Fruit fly (Drosophila melanogaster): Measurements from ENCODE around the gene RpS27.

RpS27 gene

dm6 chr3R:25249145-25250141 is 2.1 kb upstream of the RpS27 start, which contains the start of gene Nup358 (continued):
- TF ChIP-seq CG12391 (tag; optimal IDR thresholded peaks at IDR 0.05) (peak; percentile 55), Myb (GFP tag; optimal IDR thresholded peaks at IDR 0.05) (peak; percentile 9), CG18262 (tag; optimal IDR thresholded peaks at IDR 0.05) (peak; percentile 25), CG10321 (GFP tag; IDR thresholded peaks at IDR 0.05) (no peak), CG7271 (tag; optimal IDR thresholded peaks at IDR 0.05) (no peak), CG10543 (GFP tag; optimal IDR thresholded peaks at IDR 0.05) (peak; percentile 14), Sry-δ (GFP tag; optimal IDR thresholded peaks at IDR 0.05) (peak; percentile 91), chif (GFP tag; optimal IDR thresholded peaks at IDR 0.05) (no peak), zen2 (GFP tag; IDR thresholded peaks at IDR 0.05; ENCODE audit: partially characterized antibody) (peak; percentile 98), NK7.1 (GFP tag; optimal IDR thresholded peaks at IDR 0.05) (no peak), CG32532 (GFP tag; IDR thresholded peaks at IDR 0.05) (peak; percentile 21; the same call in 1 of the 2 replicates), E2f2 (GFP tag; IDR thresholded peaks at IDR 0.05) (peak; percentile 74), psq (GFP tag; optimal IDR thresholded peaks at IDR 0.05) (no peak), bbx (GFP tag; IDR thresholded peaks at IDR 0.05; ENCODE audit: partially characterized antibody) (peak; percentile 99), CG10267 (tag; optimal IDR thresholded peaks at IDR 0.05) (peak; percentile 61), CG30020 (tag; optimal IDR thresholded peaks at IDR 0.05) (peak; percentile 35), Nf-YA (GFP tag; IDR thresholded peaks at IDR 0.05) (no peak), CG8281 (tag; optimal IDR thresholded peaks at IDR 0.05) (no peak), sna (GFP tag; IDR thresholded peaks at IDR 0.05; ENCODE audit: partially characterized antibody) (peak; percentile 90), cato (GFP tag; optimal IDR thresholded peaks at IDR 0.05; ENCODE audit: borderline replicate concordance) (no peak), CG17829 (tag; optimal IDR thresholded peaks at IDR 0.05) (peak; percentile 35), CG15479 (GFP tag; optimal IDR thresholded peaks at IDR 0.05) (peak; percentile 70), CG2129 (GFP tag; IDR thresholded peaks at IDR 0.05; ENCODE audit: partially characterized antibody) (peak; percentile 96), CG15011 (GFP tag; optimal IDR thresholded peaks at IDR 0.05) (no peak), CG16779 (GFP tag; IDR thresholded peaks at IDR 0.05) (no peak), HmgD (GFP tag; optimal IDR thresholded peaks at IDR 0.05) (no peak), CG13287 (GFP tag; IDR thresholded peaks at IDR 0.05; ENCODE audit: partially characterized antibody) (peak; percentile 97), CG34224 (GFP tag; IDR thresholded peaks at IDR 0.05; ENCODE audit: partially characterized antibody) (peak; percentile 98), CG30403 (GFP tag; optimal IDR thresholded peaks at IDR 0.05) (peak; percentile 20), row (GFP tag; IDR thresholded peaks at IDR 0.05) (peak; percentile 64), nerfin-2 (GFP tag; IDR thresholded peaks at IDR 0.05; ENCODE audit: partially characterized antibody) (peak; percentile 97), CG17186 (GFP tag; optimal IDR thresholded peaks at IDR 0.05) (peak; percentile 58), Rfx (GFP tag; IDR thresholded peaks at IDR 0.05) (peak; percentile 60), inv (GFP tag; IDR thresholded peaks at IDR 0.05; ENCODE audit: partially characterized antibody) (peak; percentile 98), cg (GFP tag; optimal IDR thresholded peaks at IDR 0.05) (peak; percentile 85), CG3995 (GFP tag; optimal IDR thresholded peaks at IDR 0.05) (peak; percentile 53), MESR4 (GFP tag; optimal IDR thresholded peaks at IDR 0.05) (peak; percentile 24), unc-4 (GFP tag; IDR thresholded peaks at IDR 0.05; ENCODE audit: partially characterized antibody) (peak; percentile 96), Dll (GFP tag; IDR thresholded peaks at IDR 0.05; ENCODE audit: partially characterized antibody) (peak; percentile 96), al (GFP tag; IDR thresholded peaks at IDR 0.05) (0 out of 2 replicates have a peak, but pooled peaks have one; percentile 5), CG34422 (GFP tag; IDR thresholded peaks at IDR 0.05) (peak; percentile 79; the same call in 2 of the 3 replicates), HLH4C (GFP tag; IDR thresholded peaks at IDR 0.05; ENCODE audit: partially characterized antibody) (peak; percentile 99), mld (GFP tag; IDR thresholded peaks at IDR 0.05; ENCODE audit: partially characterized antibody) (peak; percentile 97), B-H1 (GFP tag; IDR thresholded peaks at IDR 0.05) (no peak), CG15514 (GFP tag; optimal IDR thresholded peaks at IDR 0.05) (peak; percentile 33), Xbp1 (GFP tag; optimal IDR thresholded peaks at IDR 0.05) (peak; percentile 38)

Data from whole organism, embryonic.